1 fruit fly cellular context compared by ENCODE assay signal in genomic region chr3R:24271071-24271470, dm6.
TF ChIP-seq lines count a peak whose summit lies in the region.

Gene jar, minus strand, starts transcription at chr3R:24271233.

TF ChIP-seq in whole organism, embryonic, 481 proteins besides CTCF, POLR2A, EP300 and RAD21 (continued from another document):
- no peak for TF ChIP-seq CG6854 (GFP tag; optimal IDR thresholded peaks at IDR 0.05; lab: Kevin White, UChicago)
- TF ChIP-seq Dad (GFP tag; optimal IDR thresholded peaks at IDR 0.05; lab: Kevin White, UChicago): peak; percentile 27
- no peak for TF ChIP-seq Mes4 (GFP tag; optimal IDR thresholded peaks at IDR 0.05; lab: Kevin White, UChicago)
- no peak for TF ChIP-seq CG16815 (GFP tag; optimal IDR thresholded peaks at IDR 0.05; lab: Kevin White, UChicago)
